Fruit fly (Drosophila melanogaster) whole organism, embryonic: ENCODE results near the gene PEK.

Experiments used
- Atf6 ChIP-seq: fragments of 200-800 bp; sonication (Bioruptor generic); IDR thresholded peaks from 2 replicates; pipeline ENCODE4 v1.3.6; 2022; ENCODE audit warnings: missing biosample characterization, missing genetic modification characterization
- BtbVII ChIP-seq: fragments of 200-800 bp; sonication (Bioruptor generic); optimal IDR thresholded peaks from 3 replicates; lab custom pipeline; 2017; ENCODE audit warnings: missing biosample characterization, mild to moderate bottlenecking, missing genetic modification characterization
- CG11085 ChIP-seq: fragments of 200-800 bp; sonication (Bioruptor generic); IDR thresholded peaks from 2 replicates; pipeline ENCODE4 v1.3.6; 2022; ENCODE audit warnings: missing biosample characterization, missing genetic modification characterization
- CG12299 ChIP-seq: fragments of 200-800 bp; sonication (Bioruptor generic); optimal IDR thresholded peaks from 2 replicates; lab custom pipeline; 2018; ENCODE audit warnings: missing biosample characterization, mild to moderate bottlenecking, missing genetic modification characterization
- CG13296 ChIP-seq: fragments of 200-800 bp; sonication (Bioruptor generic); optimal IDR thresholded peaks from 3 replicates; lab custom pipeline; 2018; ENCODE audit warnings: missing biosample characterization, mild to moderate bottlenecking, missing genetic modification characterization
- CG15011 ChIP-seq: fragments of 200-800 bp; sonication (Bioruptor generic); optimal IDR thresholded peaks from 3 replicates; lab custom pipeline; 2018; ENCODE audit warnings: missing biosample characterization, mild to moderate bottlenecking, missing genetic modification characterization
- CG17328 ChIP-seq: fragments of 200-800 bp; sonication (Bioruptor generic); IDR thresholded peaks from 2 replicates; pipeline ENCODE4 v1.3.6; 2022; ENCODE audit warnings: missing biosample characterization, missing genetic modification characterization
- CG17361 ChIP-seq: fragments of 200-800 bp; sonication (Bioruptor generic); IDR thresholded peaks from 3 replicates; pipeline ENCODE4 v1.3.6; 2022; ENCODE audit warnings: missing biosample characterization, missing genetic modification characterization
- CG2889 ChIP-seq: fragments of 200-800 bp; sonication (Bioruptor generic); IDR thresholded peaks from 3 replicates; pipeline ENCODE4 v1.3.6; 2022; ENCODE audit warnings: missing biosample characterization, missing genetic modification characterization
- CG32532 ChIP-seq: fragments of 200-800 bp; sonication (Bioruptor generic); IDR thresholded peaks from 2 replicates; pipeline ENCODE4 v1.3.6; 2022; ENCODE audit warnings: missing biosample characterization, missing genetic modification characterization
- CG32767 ChIP-seq: fragments of 200-800 bp; sonication (Bioruptor generic); IDR thresholded peaks from 2 replicates; pipeline ENCODE4 v1.3.6; 2022; ENCODE audit warnings: missing biosample characterization, missing genetic modification characterization
- CG3407 ChIP-seq: fragments of 200-800 bp; sonication (Bioruptor generic); optimal IDR thresholded peaks from 2 replicates; lab custom pipeline; 2018; ENCODE audit warnings: missing biosample characterization, mild to moderate bottlenecking, missing genetic modification characterization
- CG34376 ChIP-seq: fragments of 200-800 bp; sonication (Bioruptor generic); optimal IDR thresholded peaks from 2 replicates; lab custom pipeline; 2018; ENCODE audit warnings: missing biosample characterization, mild to moderate bottlenecking, missing genetic modification characterization
- CG4360 ChIP-seq: fragments of 200-800 bp; sonication (Bioruptor generic); IDR thresholded peaks from 2 replicates; pipeline ENCODE4 v1.3.6; 2022; ENCODE audit warnings: missing biosample characterization, missing genetic modification characterization
- CG43689 ChIP-seq: fragments of 200-800 bp; sonication (Bioruptor generic); IDR thresholded peaks from 2 replicates; pipeline ENCODE4 v1.3.6; 2022; ENCODE audit warnings: missing biosample characterization, missing genetic modification characterization
- CG4617 ChIP-seq: fragments of 200-800 bp; sonication (Bioruptor generic); optimal IDR thresholded peaks from 3 replicates; lab custom pipeline; 2016; ENCODE audit warnings: missing biosample characterization, missing genetic modification characterization, borderline replicate concordance
- CG7786 ChIP-seq: fragments of 200-800 bp; sonication (Bioruptor generic); optimal IDR thresholded peaks from 2 replicates; lab custom pipeline; 2016; ENCODE audit warnings: missing biosample characterization, missing genetic modification characterization
- CG8281 ChIP-seq: fragments of 200-800 bp; sonication (Bioruptor generic); optimal IDR thresholded peaks from 2 replicates; lab custom pipeline; 2018; ENCODE audit warnings: missing biosample characterization, mild to moderate bottlenecking, missing genetic modification characterization, moderate library complexity
- CG9437 ChIP-seq: fragments of 200-800 bp; sonication (Bioruptor generic); optimal IDR thresholded peaks from 2 replicates; lab custom pipeline; 2018; ENCODE audit warnings: missing biosample characterization, mild to moderate bottlenecking, missing genetic modification characterization
- CG9727 ChIP-seq: fragments of 200-800 bp; sonication (Bioruptor generic); optimal IDR thresholded peaks from 3 replicates; lab custom pipeline; 2017; ENCODE audit warnings: missing biosample characterization, mild to moderate bottlenecking, missing genetic modification characterization
- CG9817 ChIP-seq: fragments of 200-800 bp; sonication (Bioruptor generic); optimal IDR thresholded peaks from 2 replicates; lab custom pipeline; 2018; ENCODE audit warnings: missing biosample characterization, mild to moderate bottlenecking, missing genetic modification characterization, moderate library complexity
- CG9876 ChIP-seq: fragments of 200-800 bp; sonication (Bioruptor generic); optimal IDR thresholded peaks from 2 replicates; lab custom pipeline; 2016; ENCODE audit warnings: missing biosample characterization, missing genetic modification characterization
- CG9932 ChIP-seq: fragments of 200-800 bp; sonication (Bioruptor generic); IDR thresholded peaks from 2 replicates; pipeline ENCODE4 v1.3.6; 2022; ENCODE audit warnings: missing biosample characterization, missing genetic modification characterization
- Camta ChIP-seq: fragments of 200-800 bp; sonication (Bioruptor generic); optimal IDR thresholded peaks from 2 replicates; lab custom pipeline; 2016; ENCODE audit warnings: missing biosample characterization, missing genetic modification characterization
- Fer2 ChIP-seq: fragments of 200-800 bp; sonication (Bioruptor generic); optimal IDR thresholded peaks from 2 replicates; lab custom pipeline; 2018; ENCODE audit warnings: missing biosample characterization, mild to moderate bottlenecking, missing genetic modification characterization, moderate library complexity
- Fer3 ChIP-seq: fragments of 200-800 bp; sonication (Bioruptor generic); optimal IDR thresholded peaks from 2 replicates; lab custom pipeline; 2018; ENCODE audit warnings: missing biosample characterization, mild to moderate bottlenecking, missing genetic modification characterization, moderate library complexity
- HLH54F ChIP-seq: fragments of 200-800 bp; sonication (Bioruptor generic); optimal IDR thresholded peaks from 3 replicates; lab custom pipeline; 2016; ENCODE audit warnings: missing biosample characterization, missing genetic modification characterization
- Hr3 ChIP-seq: fragments of 200-800 bp; sonication (Bioruptor generic); optimal IDR thresholded peaks from 3 replicates; lab custom pipeline; 2016; ENCODE audit warnings: missing biosample characterization, missing genetic modification characterization
- Hr51 ChIP-seq, 2 experiments: fragments of 200-800 bp; sonication (Bioruptor generic); optimal IDR thresholded peaks; 2 replicates in 1 of 2; 3 replicates in 1 of 2; lab custom pipeline; 2016 to 2018; ENCODE audit warnings: missing biosample characterization in 2 of 2, missing genetic modification characterization in 2 of 2, mild to moderate bottlenecking in 1 of 2, moderate library complexity in 1 of 2
- Hsf ChIP-seq: fragments of 200-800 bp; sonication (Bioruptor generic); optimal IDR thresholded peaks from 3 replicates; lab custom pipeline; 2016; ENCODE audit warnings: missing biosample characterization, missing genetic modification characterization
- Lpt ChIP-seq: fragments of >200 bp; optimal IDR thresholded peaks from 2 replicates; lab custom pipeline; 2018; ENCODE audit warnings: missing biosample characterization, missing genetic modification characterization
- MTF-1 ChIP-seq: fragments of 200-800 bp; sonication (Bioruptor generic); optimal IDR thresholded peaks from 2 replicates; lab custom pipeline; 2018; ENCODE audit warnings: missing biosample characterization, mild to moderate bottlenecking, missing genetic modification characterization, borderline replicate concordance
- Max ChIP-seq: fragments of 200-800 bp; sonication (Bioruptor generic); optimal IDR thresholded peaks from 2 replicates; lab custom pipeline; 2016; ENCODE audit warnings: missing biosample characterization, mild to moderate bottlenecking, missing genetic modification characterization
- Med ChIP-seq: fragments of 200-800 bp; sonication (Bioruptor generic); peaks from one replicate; lab custom pipeline; 2016; ENCODE audit warnings: missing biosample characterization, missing genetic modification characterization, mild to moderate bottlenecking, inconsistent platforms, moderate library complexity
- NfI ChIP-seq: fragments of 200-800 bp; sonication (Bioruptor generic); optimal IDR thresholded peaks from 3 replicates; lab custom pipeline; 2018; ENCODE audit warnings: missing biosample characterization, mild to moderate bottlenecking, missing genetic modification characterization, moderate library complexity
- Oli ChIP-seq: fragments of 200-800 bp; sonication (Bioruptor generic); optimal IDR thresholded peaks from 2 replicates; lab custom pipeline; 2018; ENCODE audit warnings: missing biosample characterization, mild to moderate bottlenecking, missing genetic modification characterization, moderate library complexity
- Pdp1 ChIP-seq, 2 experiments: fragments of 200-800 bp; sonication (Bioruptor generic); optimal IDR thresholded peaks; 3 replicates each; lab custom pipeline; 2016; ENCODE audit warnings: missing biosample characterization in 2 of 2, missing genetic modification characterization in 2 of 2, mild to moderate bottlenecking in 1 of 2, moderate library complexity in 1 of 2
- Ravus ChIP-seq: fragments of 200-800 bp; sonication (Bioruptor generic); IDR thresholded peaks from 2 replicates; pipeline ENCODE4 v1.3.6; 2022; ENCODE audit warnings: missing biosample characterization, missing genetic modification characterization
- Rfx ChIP-seq: fragments of 200-800 bp; sonication (Bioruptor generic); IDR thresholded peaks from 2 replicates; pipeline ENCODE4 v1.3.6; 2022; ENCODE audit warnings: missing biosample characterization, missing genetic modification characterization
- Taf1 ChIP-seq: fragments of 200-800 bp; sonication (Bioruptor generic); IDR thresholded peaks from 2 replicates; pipeline ENCODE4 v1.3.6; 2022; ENCODE audit warnings: missing biosample characterization, missing genetic modification characterization
- bbx ChIP-seq: fragments of 200-800 bp; sonication (Bioruptor generic); IDR thresholded peaks from 2 replicates; pipeline ENCODE4 v1.3.6; 2022; ENCODE audit warnings: missing biosample characterization, missing genetic modification characterization; ENCODE audit not compliant: partially characterized antibody
- ci ChIP-seq: fragments of 200-800 bp; sonication (Bioruptor generic); IDR thresholded peaks from 3 replicates; pipeline ENCODE4 v1.3.6; 2022; ENCODE audit warnings: missing biosample characterization, missing genetic modification characterization
- crc ChIP-seq: fragments of 200-800 bp; sonication (Bioruptor generic); optimal IDR thresholded peaks from 2 replicates; lab custom pipeline; 2016; ENCODE audit warnings: missing biosample characterization, missing genetic modification characterization
- cwo ChIP-seq: fragments of 200-800 bp; sonication (Bioruptor generic); optimal IDR thresholded peaks from 3 replicates; lab custom pipeline; 2017; ENCODE audit warnings: missing biosample characterization, missing genetic modification characterization, mild to moderate bottlenecking, moderate library complexity, missing genetic modification reagents
- eve ChIP-seq, 2 experiments: fragments of >200 bp; optimal IDR thresholded peaks; 2 replicates each; lab custom pipeline; 2017; ENCODE audit warnings: missing biosample characterization in 2 of 2, missing genetic modification characterization in 2 of 2
- gcm ChIP-seq: fragments of 200-800 bp; sonication (Bioruptor generic); optimal IDR thresholded peaks from 2 replicates; lab custom pipeline; 2019; ENCODE audit warnings: missing biosample characterization, mild to moderate bottlenecking, missing genetic modification characterization, moderate library complexity
- ind ChIP-seq: fragments of 200-800 bp; sonication (Bioruptor generic); optimal IDR thresholded peaks from 3 replicates; lab custom pipeline; 2016; ENCODE audit warnings: missing biosample characterization, missing genetic modification characterization
- kni ChIP-seq: fragments of 200-800 bp; sonication (Bioruptor generic); optimal IDR thresholded peaks from 3 replicates; lab custom pipeline; 2017; ENCODE audit warnings: mild to moderate bottlenecking, missing biosample characterization, missing genetic modification reagents, missing genetic modification characterization
- sim ChIP-seq: fragments of 200-800 bp; sonication (Bioruptor generic); IDR thresholded peaks from 2 replicates; pipeline ENCODE4 v1.3.6; 2022; ENCODE audit warnings: missing biosample characterization, missing genetic modification characterization
- twi ChIP-seq: fragments of 200-800 bp; optimal IDR thresholded peaks from 2 replicates; lab custom pipeline; 2019; ENCODE audit warnings: missing biosample characterization, mild to moderate bottlenecking, missing genetic modification characterization, moderate library complexity
- tx ChIP-seq: fragments of 200-800 bp; sonication (Bioruptor generic); optimal IDR thresholded peaks from 2 replicates; lab custom pipeline; 2016; ENCODE audit warnings: missing biosample characterization, missing genetic modification characterization

The PEK gene

dm6 chr3R:5412987-5413386, 51.6 kb downstream of the PEK start (continued):
- TF ChIP-seq sim (GFP tag; lab: Robert Waterston, UW) (no peak), CG11085 (GFP tag; lab: Robert Waterston, UW) (no peak), CG12299 (no peak), Fer2 (tag; lab: Kevin White, UChicago) (peak; percentile 15), BtbVII (peak; percentile 29), Hr51 (GFP tag; optimal IDR thresholded peaks at IDR 0.05; lab: Kevin White, UChicago) (peak in 1 of 2 experiments; percentile 71), CG4617 (GFP tag; lab: Kevin White, UChicago) (no peak), Med (GFP tag; lab: Kevin White, UChicago) (peak; percentile 80), CG32532 (GFP tag; lab: Robert Waterston, UW) (0 out of 2 replicates have a peak, but pooled peaks have one; percentile 24), kni (GFP tag; lab: Kevin White, UChicago) (no peak), CG4360 (GFP tag; lab: Robert Waterston, UW) (no peak), Pdp1 (GFP tag; optimal IDR thresholded peaks at IDR 0.05; lab: Kevin White, UChicago) (no peak), Ravus (GFP tag; lab: Robert Waterston, UW) (no peak), bbx (GFP tag; lab: Robert Waterston, UW) (no peak), CG32767 (GFP tag; lab: Robert Waterston, UW) (no peak), CG17361 (GFP tag; lab: Robert Waterston, UW) (peak; percentile 69; the same call in 1 of the 3 replicates), ind (GFP tag; lab: Kevin White, UChicago) (peak; percentile 23), Lpt (GFP tag; lab: Kevin White, UChicago) (no peak), Max (GFP tag; lab: Kevin White, UChicago) (peak; percentile 7), CG9437 (peak; percentile 26), Taf1 (no peak), tx (GFP tag; lab: Kevin White, UChicago) (no peak), cwo (GFP tag; lab: Kevin White, UChicago) (peak; percentile 50), Camta (no peak), Hr3 (peak; percentile 20), NfI (GFP tag; lab: Kevin White, UChicago) (peak; percentile 27), CG15011 (GFP tag; lab: Kevin White, UChicago) (peak; percentile 5), CG7786 (GFP tag; lab: Kevin White, UChicago) (no peak), twi (no peak), CG43689 (GFP tag; lab: Robert Waterston, UW) (no peak), eve (GFP tag; optimal IDR thresholded peaks at IDR 0.05; lab: Kevin White, UChicago) (no peak), CG8281 (tag; lab: Kevin White, UChicago) (peak; percentile 9), CG2889 (GFP tag; lab: Robert Waterston, UW) (no peak), CG9727 (GFP tag; lab: Kevin White, UChicago) (peak; percentile 74), Fer3 (tag; lab: Kevin White, UChicago) (peak; percentile 45), MTF-1 (GFP tag; lab: Kevin White, UChicago) (no peak), CG9876 (no peak), gcm (no peak), CG9932 (GFP tag; lab: Robert Waterston, UW) (no peak), CG3407 (no peak), HLH54F (GFP tag; lab: Kevin White, UChicago) (peak; percentile 26), crc (no peak), Rfx (no peak; the same call in 1 of the 2 replicates), CG17328 (GFP tag; lab: Robert Waterston, UW) (peak; percentile 21; the same call in 1 of the 2 replicates), Atf6 (peak; percentile 24; the same call in 1 of the 2 replicates), CG13296 (GFP tag; lab: Kevin White, UChicago) (peak; percentile 63), CG9817 (tag; lab: Kevin White, UChicago) (peak; percentile 8), ci (no peak), Oli (tag; lab: Kevin White, UChicago) (peak; percentile 46), Hsf (peak; percentile 52), CG34376 (GFP tag; lab: Kevin White, UChicago) (no peak)
